Worm (Caenorhabditis elegans) whole organism, L2 larva: Measurements from ENCODE around the gene Y43C5A.7.

Experiments used
- C34F6.9 ChIP-seq: fragments of 150-350 bp; optimal IDR thresholded peaks from 2 replicates; lab custom pipeline; 2014; ENCODE audit warnings: missing biosample characterization, missing genetic modification characterization
- F13H6.1 ChIP-seq: sonication (generic microtip); optimal IDR thresholded peaks from 2 replicates; lab custom pipeline; 2016; ENCODE audit warnings: missing genetic modification characterization, missing compliant biosample characterization
- R02D3.7 ChIP-seq: fragments of 150-350 bp; optimal IDR thresholded peaks from 2 replicates; lab custom pipeline; 2014; ENCODE audit warnings: missing biosample characterization, missing genetic modification characterization
- alr-1 ChIP-seq: fragments of 150-350 bp; optimal IDR thresholded peaks from 2 replicates; lab custom pipeline; 2014; ENCODE audit warnings: missing biosample characterization, missing genetic modification characterization
- ama-1 ChIP-seq: fragments of 150-350 bp; optimal IDR thresholded peaks from 2 replicates; lab custom pipeline; 2018; ENCODE audit warnings: inconsistent platforms
- blmp-1 ChIP-seq: sonication (generic microtip); optimal IDR thresholded peaks from 2 replicates; lab custom pipeline; 2017; ENCODE audit warnings: missing genetic modification characterization, mild to moderate bottlenecking, missing compliant biosample characterization, antibody characterized with exemption, moderate library complexity; ENCODE audit not compliant: insufficient read depth
- ceh-16 ChIP-seq: fragments of 150-350 bp; optimal IDR thresholded peaks from 2 replicates; lab custom pipeline; 2014; ENCODE audit warnings: missing biosample characterization, missing genetic modification characterization
- ceh-82 ChIP-seq: fragments of 150-350 bp; optimal IDR thresholded peaks from 2 replicates; lab custom pipeline; 2014; ENCODE audit warnings: missing biosample characterization, missing genetic modification characterization
- crh-2 ChIP-seq: sonication (generic microtip); optimal IDR thresholded peaks from 2 replicates; lab custom pipeline; 2017; ENCODE audit warnings: missing biosample characterization, missing genetic modification characterization
- dmd-4 ChIP-seq: sonication (generic microtip); optimal IDR thresholded peaks from 2 replicates; lab custom pipeline; 2017; ENCODE audit warnings: missing biosample characterization, missing genetic modification characterization
- egl-27 ChIP-seq: sonication (generic microtip); optimal IDR thresholded peaks from 3 replicates; lab custom pipeline; 2017; ENCODE audit warnings: missing biosample characterization, missing genetic modification reagents, missing genetic modification characterization
- elt-1 ChIP-seq: fragments of 150-350 bp; optimal IDR thresholded peaks from 2 replicates; lab custom pipeline; 2014; ENCODE audit warnings: missing biosample characterization, missing genetic modification characterization
- fos-1 ChIP-seq: fragments of 150-350 bp; optimal IDR thresholded peaks from 2 replicates; lab custom pipeline; 2014; ENCODE audit warnings: missing biosample characterization, missing genetic modification characterization
- lin-13 ChIP-seq: fragments of 150-350 bp; optimal IDR thresholded peaks from 2 replicates; lab custom pipeline; 2014; ENCODE audit warnings: missing biosample characterization, missing genetic modification reagents, missing genetic modification characterization
- lin-39 ChIP-seq: fragments of 150-350 bp; optimal IDR thresholded peaks from 2 replicates; lab custom pipeline; 2014; ENCODE audit warnings: missing biosample characterization, missing genetic modification reagents, missing genetic modification characterization
- lsy-2 ChIP-seq, 2 experiments: fragments of 150-350 bp in 1 of 2; sonication (generic microtip) in 1 of 2; optimal IDR thresholded peaks; 2 replicates each; lab custom pipeline; 2014 to 2017; ENCODE audit warnings: missing biosample characterization in 2 of 2, missing genetic modification characterization in 2 of 2
- mdl-1 ChIP-seq, 2 experiments: fragments of 150-350 bp in 1 of 2; sonication (generic microtip) in 1 of 2; optimal IDR thresholded peaks; 2 replicates each; lab custom pipeline; 2017; ENCODE audit warnings: missing biosample characterization in 2 of 2, missing genetic modification characterization in 2 of 2
- nhr-10 ChIP-seq: sonication (generic microtip); optimal IDR thresholded peaks from 2 replicates; lab custom pipeline; 2017; ENCODE audit warnings: missing biosample characterization, missing genetic modification characterization
- nhr-11 ChIP-seq: fragments of 150-350 bp; optimal IDR thresholded peaks from 2 replicates; lab custom pipeline; 2014; ENCODE audit warnings: missing biosample characterization, missing genetic modification characterization
- nhr-12 ChIP-seq: fragments of 150-350 bp; optimal IDR thresholded peaks from 2 replicates; lab custom pipeline; 2014; ENCODE audit warnings: missing biosample characterization, missing genetic modification characterization
- nhr-129 ChIP-seq: fragments of 150-350 bp; optimal IDR thresholded peaks from 2 replicates; lab custom pipeline; 2014; ENCODE audit warnings: missing biosample characterization, missing genetic modification characterization
- nhr-237 ChIP-seq: fragments of 150-350 bp; optimal IDR thresholded peaks from 2 replicates; lab custom pipeline; 2014; ENCODE audit warnings: missing biosample characterization, missing genetic modification characterization
- nhr-6 ChIP-seq: fragments of 150-350 bp; optimal IDR thresholded peaks from 2 replicates; lab custom pipeline; 2014; ENCODE audit warnings: missing biosample characterization, missing genetic modification characterization
- peb-1 ChIP-seq: fragments of 150-350 bp; optimal IDR thresholded peaks from 2 replicates; lab custom pipeline; 2014; ENCODE audit warnings: missing biosample characterization, missing genetic modification characterization
- sem-4 ChIP-seq: fragments of 150-350 bp; optimal IDR thresholded peaks from 2 replicates; lab custom pipeline; 2014; ENCODE audit warnings: missing biosample characterization, missing genetic modification reagents, missing genetic modification characterization
- skn-1 ChIP-seq: sonication (generic microtip); optimal IDR thresholded peaks from 2 replicates; lab custom pipeline; 2017; ENCODE audit warnings: missing biosample characterization, missing genetic modification characterization
- sma-3 ChIP-seq: sonication (generic microtip); optimal IDR thresholded peaks from 2 replicates; lab custom pipeline; 2016; ENCODE audit warnings: missing genetic modification reagents, missing genetic modification characterization, missing compliant biosample characterization
- sma-9 ChIP-seq, 2 experiments: fragments of 150-350 bp in 1 of 2; sonication (generic microtip) in 1 of 2; optimal IDR thresholded peaks; 2 replicates each; lab custom pipeline; 2014 to 2016; ENCODE audit warnings: missing genetic modification characterization in 2 of 2, mild to moderate bottlenecking in 1 of 2, missing biosample characterization in 1 of 2, missing compliant biosample characterization in 1 of 2, missing genetic modification reagents in 1 of 2, moderate library complexity in 1 of 2
- unc-39 ChIP-seq: fragments of 150-350 bp; optimal IDR thresholded peaks from 2 replicates; lab custom pipeline; 2014; ENCODE audit warnings: missing biosample characterization, missing genetic modification characterization
- unc-55 ChIP-seq: fragments of 150-350 bp; sonication (generic microtip); optimal IDR thresholded peaks from 3 replicates; lab custom pipeline; 2014; ENCODE audit warnings: missing biosample characterization, missing genetic modification reagents, missing genetic modification characterization
- unc-62 ChIP-seq: fragments of 150-350 bp; optimal IDR thresholded peaks from 2 replicates; lab custom pipeline; 2014; ENCODE audit warnings: missing biosample characterization, missing genetic modification reagents, missing genetic modification characterization
- zag-1 ChIP-seq: fragments of 150-350 bp; optimal IDR thresholded peaks from 2 replicates; lab custom pipeline; 2014; ENCODE audit warnings: missing biosample characterization, missing genetic modification characterization
- ztf-11 ChIP-seq: sonication (generic microtip); optimal IDR thresholded peaks from 2 replicates; lab custom pipeline; 2017; ENCODE audit warnings: missing biosample characterization, missing genetic modification characterization
- ztf-4 ChIP-seq: fragments of 150-350 bp; optimal IDR thresholded peaks from 2 replicates; lab custom pipeline; 2014; ENCODE audit warnings: missing biosample characterization, missing genetic modification characterization

Gene Y43C5A.7

DNA sequence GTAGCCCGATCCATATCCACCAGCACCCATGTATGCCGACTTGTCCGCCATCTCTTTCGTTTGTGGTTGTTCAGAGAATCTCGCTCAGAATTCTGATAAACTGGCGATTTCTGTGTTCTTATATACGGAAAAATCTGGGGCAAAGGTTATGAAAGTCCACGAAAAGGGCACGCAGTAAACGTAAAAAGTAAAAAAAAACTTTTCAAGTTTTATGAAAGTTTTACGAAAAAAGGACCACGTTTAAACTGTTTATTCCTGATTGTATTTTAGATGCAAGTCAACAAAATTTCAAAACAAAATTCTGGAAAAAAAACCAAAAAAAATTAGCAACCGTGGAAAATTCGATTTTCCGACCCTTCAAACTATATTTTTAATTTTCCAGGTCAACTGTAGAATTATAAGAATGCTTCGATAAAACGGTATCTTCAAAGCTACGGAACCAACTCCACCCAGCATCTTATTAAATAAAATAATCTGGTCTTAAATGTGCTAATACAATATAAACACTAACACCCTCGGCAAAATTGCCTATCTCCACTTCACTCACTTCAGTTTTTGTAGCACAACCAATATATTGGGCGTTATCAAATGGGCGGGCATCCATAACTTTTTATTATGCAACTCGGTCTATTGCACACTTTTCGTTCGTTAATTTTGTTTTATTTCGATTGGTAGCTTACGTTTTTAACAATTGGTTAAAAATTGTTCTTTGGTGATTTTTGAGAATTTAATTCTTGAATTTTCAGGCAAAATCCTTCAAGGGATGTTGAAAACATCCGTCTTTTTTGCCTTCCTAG is 7.7 kb upstream of the Y43C5A.7 start, which contains the start of the genes nspd-7 and Y43C5A.2:
TSS of gene nspd-7 (minus strand) at position 51 of the 797 bp plus-strand sequence.
TSS of gene Y43C5A.2 (plus strand) at position 747 of the 797 bp plus-strand sequence.
- TF ChIP-seq crh-2 (tag; lab: Kevin White, UChicago) (peak; percentile 9), fos-1 (tag; lab: Kevin White, UChicago) (no peak)

DNA sequence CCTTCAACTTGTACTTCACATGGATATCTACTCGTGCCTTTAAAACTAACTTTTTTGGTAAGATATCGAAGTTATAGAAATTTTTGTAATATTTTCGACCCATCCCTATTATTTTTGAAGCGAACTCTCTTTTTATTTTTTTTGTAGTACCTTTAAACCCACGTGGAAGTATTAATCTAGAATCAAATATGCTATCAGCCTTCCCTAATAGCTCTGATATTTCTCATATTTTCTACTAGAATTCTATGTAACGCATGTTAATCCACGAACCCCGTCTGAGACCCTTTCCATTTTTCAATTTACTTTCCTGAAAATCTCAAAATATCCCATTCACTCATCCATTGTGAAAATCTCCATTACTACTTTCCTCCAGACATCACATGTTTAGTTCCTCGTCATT is 3.7 kb upstream of the Y43C5A.7 start:
- TF ChIP-seq ama-1 (no peak), C34F6.9 (tag; lab: Kevin White, UChicago) (no peak), ceh-82 (tag; lab: Kevin White, UChicago) (no peak), F13H6.1 (tag; lab: Kevin White, UChicago) (no peak), unc-55 (GFP tag; lab: Kevin White, UChicago) (no peak), nhr-129 (tag; lab: Kevin White, UChicago) (no peak), mdl-1 (tag; optimal IDR thresholded peaks at IDR 0.05; lab: Kevin White, UChicago) (no peak), nhr-11 (tag; lab: Kevin White, UChicago) (no peak), peb-1 (tag; lab: Kevin White, UChicago) (no peak), ceh-16 (tag; lab: Kevin White, UChicago) (no peak), lin-13 (GFP tag; lab: Kevin White, UChicago) (no peak), unc-39 (tag; lab: Kevin White, UChicago) (no peak), skn-1 (tag; lab: Kevin White, UChicago) (no peak)
- TF ChIP-seq, all 48 proteins: peak for 0

DNA sequence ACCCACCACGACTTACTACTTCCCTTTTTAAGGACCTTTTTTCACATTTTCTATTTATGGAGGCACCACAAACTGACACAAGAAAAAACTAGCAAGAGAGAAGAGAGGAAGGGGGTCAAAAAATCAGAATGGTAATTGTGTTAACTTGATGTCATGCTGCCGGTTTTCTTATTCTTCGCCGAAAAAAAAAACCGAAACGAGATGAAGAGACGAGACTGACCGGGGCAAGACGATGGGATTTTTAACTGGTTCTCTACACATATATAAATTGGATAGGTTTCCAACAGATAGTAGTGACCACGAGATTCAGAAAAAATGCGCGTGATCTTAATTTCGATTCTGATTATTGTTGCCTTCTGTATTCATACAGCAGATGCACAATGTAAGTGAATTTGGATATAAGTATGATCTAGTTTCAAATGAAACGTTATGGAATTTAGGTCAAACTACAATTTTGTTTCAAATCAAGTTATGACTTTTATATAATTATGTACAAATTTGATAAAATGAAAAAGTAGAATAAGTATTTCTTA is 3.2 kb upstream of the Y43C5A.7 start, which contains the start of gene Y43C5A.3:
TSS of gene Y43C5A.3 (plus strand) at position 256 of the 533 bp plus-strand sequence.
- TF ChIP-seq nhr-6 (tag; lab: Kevin White, UChicago) (no peak), crh-2 (tag; lab: Kevin White, UChicago) (peak; percentile 13), lsy-2 (tag; optimal IDR thresholded peaks at IDR 0.05; lab: Kevin White, UChicago) (no peak), egl-27 (tag; lab: Kevin White, UChicago) (no peak), nhr-129 (tag; lab: Kevin White, UChicago) (peak; percentile 11), nhr-12 (no peak), sma-3 (GFP tag; lab: Kevin White, UChicago) (peak; percentile 21), nhr-10 (tag; lab: Kevin White, UChicago) (no peak), ztf-11 (tag; lab: Kevin White, UChicago) (no peak)

DNA sequence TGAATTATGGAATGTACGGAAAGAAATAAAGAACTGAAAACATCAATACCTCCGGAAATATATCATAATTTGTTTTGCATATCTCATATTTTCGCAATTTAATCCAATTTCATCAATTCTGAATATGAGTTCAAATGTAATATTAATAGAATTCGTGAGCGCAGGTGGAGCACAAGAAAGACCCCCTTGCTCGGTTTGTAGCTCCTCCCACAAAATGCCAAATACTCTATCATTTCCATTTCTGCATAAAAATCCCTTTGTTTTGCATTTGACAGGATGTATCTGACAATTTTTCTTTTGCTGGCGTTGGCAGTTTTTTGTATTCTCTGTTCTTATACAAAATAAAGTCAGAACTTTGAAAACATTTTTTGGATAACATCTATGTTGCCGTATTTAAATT is 2.0 kb upstream of the Y43C5A.7 start:
- TF ChIP-seq nhr-237 (tag; lab: Kevin White, UChicago) (no peak), ztf-4 (tag; lab: Kevin White, UChicago) (no peak), sma-9 (GFP tag; optimal IDR thresholded peaks at IDR 0.05; lab: Kevin White, UChicago) (no peak), sma-9 (tag; optimal IDR thresholded peaks at IDR 0.05; lab: Kevin White, UChicago) (no peak), blmp-1 (no peak), mdl-1 (tag; optimal IDR thresholded peaks at IDR 0.05; lab: Kevin White, UChicago) (no peak), R02D3.7 (tag; lab: Kevin White, UChicago) (no peak), sem-4 (tag; lab: Kevin White, UChicago) (no peak), zag-1 (tag; lab: Kevin White, UChicago) (no peak), unc-62 (GFP tag; lab: Kevin White, UChicago) (no peak), lin-13 (GFP tag; lab: Kevin White, UChicago) (no peak), lin-39 (tag; lab: Kevin White, UChicago) (no peak), C34F6.9 (tag; lab: Kevin White, UChicago) (no peak)

DNA sequence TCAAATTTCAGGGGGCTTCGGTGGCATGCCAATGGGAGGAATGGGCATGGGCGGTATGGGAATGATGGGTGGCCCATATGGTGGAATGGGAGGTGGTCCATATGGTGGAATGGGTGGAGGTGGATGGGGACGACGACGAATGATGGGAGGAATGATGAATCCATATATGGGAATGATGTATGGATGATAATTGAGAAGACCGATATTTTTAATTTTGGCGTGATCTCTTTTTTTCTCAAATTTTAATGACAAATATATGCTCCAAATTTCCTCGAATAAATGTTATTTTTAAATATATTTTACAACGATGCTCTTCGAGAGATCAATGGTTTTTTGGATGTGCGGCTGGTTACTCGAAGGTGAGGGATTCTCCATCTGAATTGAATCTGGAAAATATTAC is 656 bp downstream of the Y43C5A.7 start, which contains the start of gene Y43C5A.4:
TSS of gene Y43C5A.4 (plus strand) at position 301 of the 400 bp plus-strand sequence.
- TF ChIP-seq dmd-4 (no peak), alr-1 (no peak), elt-1 (no peak), crh-2 (tag; lab: Kevin White, UChicago) (no peak), sem-4 (tag; lab: Kevin White, UChicago) (no peak), C34F6.9 (tag; lab: Kevin White, UChicago) (no peak)
